Worm (Caenorhabditis elegans): ENCODE results near the gene srx-10.

srx-10 gene

DNA sequence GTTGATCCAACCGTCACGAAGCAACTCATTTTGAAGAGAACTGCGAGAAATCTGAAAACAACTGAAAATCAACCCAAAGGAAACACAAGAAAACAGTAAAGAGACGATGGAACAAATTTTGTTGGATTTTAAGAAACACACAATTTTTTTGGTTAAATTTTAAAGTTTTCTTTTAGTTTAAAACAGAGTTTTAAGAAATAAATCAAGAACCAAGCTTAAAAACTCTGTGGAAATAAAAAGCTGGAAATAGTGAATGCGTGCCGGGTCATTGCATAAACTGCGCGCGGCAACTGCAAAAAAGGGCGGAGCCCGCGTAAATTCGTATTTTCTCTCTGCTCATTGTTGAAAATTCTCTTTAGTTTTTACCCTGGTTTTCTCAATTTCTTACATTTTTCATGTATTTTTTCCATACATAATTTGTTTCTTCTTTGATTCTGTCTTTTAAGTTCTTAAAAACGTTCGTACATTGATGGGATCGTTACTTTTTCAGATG lies 15.7 kb upstream of the srx-10 start, which contains the start of the genes algn-13 and R10D12.13 (continued):
- TF ChIP-seq elt-3 (tag; optimal IDR thresholded peaks at IDR 0.05) (peak in 1 of 6 experiments; percentile 31), mef-2 (tag; optimal IDR thresholded peaks at IDR 0.05) (no peak), lin-35 (GFP tag; optimal IDR thresholded peaks at IDR 0.05) (peak; percentile 60 to 63), C16A3.4 (tag; optimal IDR thresholded peaks at IDR 0.05) (peak; percentile 51), nhr-47 (tag; optimal IDR thresholded peaks at IDR 0.05) (peak; percentile 64), ztf-11 (tag; optimal IDR thresholded peaks at IDR 0.05) (peak; percentile 27 to 34), ces-1 (GFP tag; optimal IDR thresholded peaks at IDR 0.05) (no peak), lsy-2 (tag; optimal IDR thresholded peaks at IDR 0.05) (peak; percentile 59 to 67), lin-15B (tag; optimal IDR thresholded peaks at IDR 0.05) (no peak), dpl-1 (GFP tag; optimal IDR thresholded peaks at IDR 0.05) (peak; percentile 64 to 71 (median 67)), vab-15 (tag; optimal IDR thresholded peaks at IDR 0.05) (no peak), nhr-20 (tag; optimal IDR thresholded peaks at IDR 0.05) (peak; percentile 60), pag-3 (tag; optimal IDR thresholded peaks at IDR 0.05; ENCODE audit: borderline replicate concordance, insufficient read depth) (no peak), snu-23 (GFP tag; optimal IDR thresholded peaks at IDR 0.05) (peak; percentile 67), nhr-76 (tag; optimal IDR thresholded peaks at IDR 0.05) (peak; percentile 34), egl-27 (tag; optimal IDR thresholded peaks at IDR 0.05) (no peak), mdl-1 (tag; optimal IDR thresholded peaks at IDR 0.05) (no peak), nhr-84 (tag; optimal IDR thresholded peaks at IDR 0.05) (no peak), ztf-4 (tag; optimal IDR thresholded peaks at IDR 0.05) (no peak), tbx-2 (tag; optimal IDR thresholded peaks at IDR 0.05) (peak; percentile 36), ceh-90 (tag; optimal IDR thresholded peaks at IDR 0.05) (no peak), sptf-1 (tag; optimal IDR thresholded peaks at IDR 0.05) (no peak), fkh-8 (tag; optimal IDR thresholded peaks at IDR 0.05) (peak; percentile 5), tlp-1 (tag; optimal IDR thresholded peaks at IDR 0.05) (no peak), fos-1 (tag; optimal IDR thresholded peaks at IDR 0.05) (no peak), egl-13 (tag; optimal IDR thresholded peaks at IDR 0.05) (no peak), pax-3 (tag; optimal IDR thresholded peaks at IDR 0.05) (no peak), unc-130 (tag; optimal IDR thresholded peaks at IDR 0.05) (peak; percentile 75), blmp-1 (tag; optimal IDR thresholded peaks at IDR 0.05) (peak; percentile 49), nhr-11 (tag; optimal IDR thresholded peaks at IDR 0.05) (peak; percentile 30), nhr-71 (tag; optimal IDR thresholded peaks at IDR 0.05) (peak; percentile 63), unc-98 (GFP tag; IDR thresholded peaks at IDR 0.05) (no peak)

DNA sequence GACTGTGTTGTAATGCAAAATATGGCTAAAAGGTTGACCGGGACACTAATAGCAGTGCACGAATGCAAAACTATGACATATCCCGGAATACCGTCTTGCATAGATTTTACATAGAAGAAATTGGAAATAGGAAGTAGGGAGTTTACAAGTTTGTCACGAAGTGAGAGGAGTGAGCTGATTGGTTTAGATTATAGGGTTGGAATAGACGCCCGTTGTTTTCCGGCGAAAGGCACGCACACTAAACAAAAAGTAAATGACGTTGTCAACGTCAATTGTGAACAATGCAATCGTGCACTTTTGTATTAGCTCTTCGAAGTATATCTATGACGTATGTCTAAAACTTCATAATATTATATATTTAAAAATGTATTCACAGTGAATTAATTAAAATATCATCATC lies 14.6 kb upstream of the srx-10 start, which contains the start of gene srh-24:
Gene srh-24 (minus strand): TSS at position 101 of the 400 bp plus-strand sequence.
- TF ChIP-seq nhr-20 (tag; optimal IDR thresholded peaks at IDR 0.05), result no peak

DNA sequence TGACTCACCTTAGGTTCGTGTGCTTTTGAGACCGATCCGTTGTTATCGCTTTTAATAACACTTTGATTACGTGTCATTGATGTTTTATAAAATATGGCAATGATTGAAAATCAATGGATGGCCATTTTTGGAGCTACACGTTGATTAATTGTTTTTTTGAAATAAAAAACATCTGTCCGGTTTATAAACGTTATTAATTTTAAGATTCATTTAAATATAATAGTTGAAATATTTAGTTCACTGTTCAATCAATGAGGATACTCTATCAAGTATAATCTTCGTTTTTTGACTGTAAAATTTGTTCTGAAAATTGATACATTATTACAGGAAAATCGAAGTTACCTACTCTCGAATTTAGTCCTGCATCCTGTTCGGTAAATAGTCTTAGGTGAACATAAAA lies 12.0 kb upstream of the srx-10 start, which contains the start of gene R10D12.10:
Gene R10D12.10 (minus strand): TSS at position 101 of the 400 bp plus-strand sequence.
- TF ChIP-seq tlp-1 (tag; optimal IDR thresholded peaks at IDR 0.05), result no peak
- TF ChIP-seq efl-3 (GFP tag; optimal IDR thresholded peaks at IDR 0.05), result no peak
- TF ChIP-seq lir-3 (tag; optimal IDR thresholded peaks at IDR 0.05; ENCODE audit: poor library complexity), result no peak
- TF ChIP-seq mab-9 (GFP tag; IDR thresholded peaks at IDR 0.05), result no peak
- no peak for TF ChIP-seq hlh-17 (GFP tag; optimal IDR thresholded peaks at IDR 0.05; ENCODE audit: borderline replicate concordance)
- no peak for TF ChIP-seq ces-1 (GFP tag; optimal IDR thresholded peaks at IDR 0.05)
- no peak for TF ChIP-seq nhr-90 (tag; optimal IDR thresholded peaks at IDR 0.05; ENCODE audit: poor library complexity)
- TF ChIP-seq pax-3 (tag; optimal IDR thresholded peaks at IDR 0.05), result no peak
- no peak for TF ChIP-seq lin-15B (tag; optimal IDR thresholded peaks at IDR 0.05)
- TF ChIP-seq swsn-7 (tag; optimal IDR thresholded peaks at IDR 0.05), result no peak
